Worm (Caenorhabditis elegans) whole organism, L1 larva: ENCODE measurements around the gene ugt-8.

Source experiments
- C16A3.4 ChIP-seq: fragments of 150-350 bp; optimal IDR thresholded peaks from 2 replicates; lab custom pipeline; 2014; ENCODE audit warnings: missing biosample characterization, missing genetic modification characterization
- alr-1 ChIP-seq: fragments of 200-800 bp; sonication (Bioruptor generic); optimal IDR thresholded peaks from 2 replicates; lab custom pipeline; 2018; ENCODE audit warnings: borderline replicate concordance, mild to moderate bottlenecking, missing genetic modification characterization, missing compliant biosample characterization
- aly-2 ChIP-seq: fragments of 150-350 bp; optimal IDR thresholded peaks from 2 replicates; lab custom pipeline; 2014; ENCODE audit warnings: missing biosample characterization, missing genetic modification characterization
- ama-1 ChIP-seq: fragments of 150-350 bp; optimal IDR thresholded peaks from 2 replicates; lab custom pipeline; 2014
- ceh-63 ChIP-seq: fragments of 200-800 bp; sonication (Bioruptor generic); optimal IDR thresholded peaks from 2 replicates; lab custom pipeline; 2018; ENCODE audit warnings: mild to moderate bottlenecking, missing genetic modification characterization, missing compliant biosample characterization
- ceh-90 ChIP-seq: sonication (generic microtip); optimal IDR thresholded peaks from 2 replicates; lab custom pipeline; 2016; ENCODE audit warnings: missing genetic modification characterization, missing compliant biosample characterization
- dpl-1 ChIP-seq, 3 experiments: fragments of 150-350 bp in 2 of 3; sonication (generic microtip) in 1 of 3; optimal IDR thresholded peaks; 2 replicates each; lab custom pipeline; 2014 to 2017; ENCODE audit warnings: missing biosample characterization in 3 of 3, missing genetic modification characterization in 3 of 3, missing genetic modification reagents in 3 of 3
- dsc-1 ChIP-seq: sonication (generic microtip); optimal IDR thresholded peaks from 2 replicates; lab custom pipeline; 2016; ENCODE audit warnings: mild to moderate bottlenecking, missing genetic modification characterization, missing compliant biosample characterization
- efl-1 ChIP-seq, 4 experiments: fragments of 150-350 bp; optimal IDR thresholded peaks in 3 of 4; peaks in 1 of 4; 1 replicate in 1 of 4; 2 replicates in 3 of 4; lab custom pipeline; 2014; ENCODE audit warnings: missing biosample characterization in 2 of 4, missing genetic modification characterization in 2 of 4, missing genetic modification reagents in 2 of 4
- efl-3 ChIP-seq: fragments of 200-800 bp; sonication (Bioruptor generic); optimal IDR thresholded peaks from 2 replicates; lab custom pipeline; 2018; ENCODE audit warnings: mild to moderate bottlenecking, missing genetic modification characterization, missing compliant biosample characterization
- egl-13 ChIP-seq: sonication (generic microtip); optimal IDR thresholded peaks from 2 replicates; lab custom pipeline; 2016; ENCODE audit warnings: missing genotype, missing genetic modification reagents, missing genetic modification characterization, missing compliant biosample characterization
- egl-27 ChIP-seq, 2 experiments: fragments of 150-350 bp in 1 of 2; sonication (generic microtip); optimal IDR thresholded peaks; 3 replicates each; lab custom pipeline; 2017 to 2018; ENCODE audit warnings: missing biosample characterization in 2 of 2, missing genetic modification characterization in 2 of 2, missing genetic modification reagents in 2 of 2
- fkh-8 ChIP-seq: sonication (generic microtip); optimal IDR thresholded peaks from 2 replicates; lab custom pipeline; 2016; ENCODE audit warnings: mild to moderate bottlenecking, missing genetic modification characterization, missing compliant biosample characterization
- grh-1 ChIP-seq: fragments of 200-800 bp; sonication (Bioruptor generic); IDR thresholded peaks from 2 replicates; pipeline ENCODE4 v1.3.6; 2022; ENCODE audit warnings: missing genetic modification reagents, missing genetic modification characterization, missing compliant biosample characterization
- isw-1 ChIP-seq: fragments of 200-800 bp; sonication (Bioruptor generic); IDR thresholded peaks from 2 replicates; pipeline ENCODE4 v1.3.6; 2022; ENCODE audit warnings: missing genetic modification characterization, missing compliant biosample characterization
- jun-1 ChIP-seq: fragments of 150-350 bp; optimal IDR thresholded peaks from 2 replicates; lab custom pipeline; 2014; ENCODE audit warnings: missing biosample characterization, missing genetic modification reagents, missing genetic modification characterization
- lin-13 ChIP-seq: fragments of 150-350 bp; optimal IDR thresholded peaks from 2 replicates; lab custom pipeline; 2014; ENCODE audit warnings: missing biosample characterization, missing genetic modification reagents, missing genetic modification characterization
- lin-14 ChIP-seq: fragments of 200-800 bp; sonication (Bioruptor generic); optimal IDR thresholded peaks from 2 replicates; lab custom pipeline; 2018; ENCODE audit warnings: mild to moderate bottlenecking, missing genetic modification characterization, moderate library complexity, missing compliant biosample characterization
- lin-15B ChIP-seq: fragments of 150-350 bp; sonication (generic microtip); optimal IDR thresholded peaks from 3 replicates; lab custom pipeline; 2014; ENCODE audit warnings: missing biosample characterization, missing genetic modification characterization
- lin-35 ChIP-seq, 2 experiments: fragments of 150-350 bp; optimal IDR thresholded peaks; 2 replicates each; lab custom pipeline; 2014; ENCODE audit warnings: missing biosample characterization in 2 of 2, missing genetic modification characterization in 2 of 2, missing genetic modification reagents in 2 of 2
- lir-3 ChIP-seq: sonication (generic microtip); optimal IDR thresholded peaks from 2 replicates; lab custom pipeline; 2016; ENCODE audit warnings: mild to moderate bottlenecking, missing genetic modification characterization, moderate library complexity, missing compliant biosample characterization; ENCODE audit not compliant: poor library complexity
- lsy-2 ChIP-seq, 2 experiments: fragments of 150-350 bp; optimal IDR thresholded peaks; 2 replicates each; lab custom pipeline; 2014; ENCODE audit warnings: missing biosample characterization in 2 of 2, missing genetic modification characterization in 2 of 2
- mab-9 ChIP-seq: fragments of 200-800 bp; sonication (Bioruptor generic); IDR thresholded peaks from 2 replicates; pipeline ENCODE4 v1.3.6; 2022; ENCODE audit warnings: missing genetic modification reagents, missing genetic modification characterization, missing compliant biosample characterization
- mef-2 ChIP-seq: fragments of 150-350 bp; optimal IDR thresholded peaks from 2 replicates; lab custom pipeline; 2014; ENCODE audit warnings: missing biosample characterization, missing genetic modification characterization
- mep-1 ChIP-seq: fragments of 150-350 bp; optimal IDR thresholded peaks from 2 replicates; lab custom pipeline; 2014; ENCODE audit warnings: missing biosample characterization, missing genetic modification characterization
- nhr-20 ChIP-seq: sonication (generic microtip); optimal IDR thresholded peaks from 2 replicates; lab custom pipeline; 2016; ENCODE audit warnings: mild to moderate bottlenecking, missing genetic modification characterization, missing compliant biosample characterization
- nhr-237 ChIP-seq: fragments of 150-350 bp; optimal IDR thresholded peaks from 2 replicates; lab custom pipeline; 2014; ENCODE audit warnings: missing biosample characterization, missing genetic modification characterization
- nhr-28 ChIP-seq: fragments of 150-350 bp; optimal IDR thresholded peaks from 2 replicates; lab custom pipeline; 2014; ENCODE audit warnings: missing biosample characterization, missing genetic modification characterization
- nhr-47 ChIP-seq: sonication (generic microtip); optimal IDR thresholded peaks from 2 replicates; lab custom pipeline; 2016; ENCODE audit warnings: mild to moderate bottlenecking, missing genetic modification characterization, moderate library complexity, missing compliant biosample characterization
- nhr-71 ChIP-seq: sonication (generic microtip); optimal IDR thresholded peaks from 2 replicates; lab custom pipeline; 2016; ENCODE audit warnings: mild to moderate bottlenecking, missing genetic modification characterization, moderate library complexity, missing compliant biosample characterization
- nhr-76 ChIP-seq: sonication (generic microtip); optimal IDR thresholded peaks from 2 replicates; lab custom pipeline; 2017; ENCODE audit warnings: missing biosample characterization, missing genetic modification characterization
- nhr-77 ChIP-seq: fragments of 150-350 bp; optimal IDR thresholded peaks from 2 replicates; lab custom pipeline; 2014; ENCODE audit warnings: missing biosample characterization, missing genetic modification characterization
- nhr-85 ChIP-seq: sonication (generic microtip); peaks from one replicate; lab custom pipeline; 2016; ENCODE audit warnings: missing genetic modification characterization, inconsistent platforms, missing compliant biosample characterization
- pag-3 ChIP-seq: sonication (generic microtip); optimal IDR thresholded peaks from 2 replicates; lab custom pipeline; 2017; ENCODE audit warnings: missing genetic modification characterization, mild to moderate bottlenecking, missing compliant biosample characterization, antibody characterized with exemption, borderline replicate concordance; ENCODE audit not compliant: insufficient read depth
- skn-1 ChIP-seq: fragments of 150-350 bp; optimal IDR thresholded peaks from 2 replicates; lab custom pipeline; 2014; ENCODE audit warnings: missing biosample characterization, missing genetic modification characterization
- snu-23 ChIP-seq: sonication (generic microtip); optimal IDR thresholded peaks from 2 replicates; lab custom pipeline; 2016; ENCODE audit warnings: missing genetic modification characterization, missing compliant biosample characterization
- sptf-1 ChIP-seq: fragments of 150-350 bp; optimal IDR thresholded peaks from 2 replicates; lab custom pipeline; 2014; ENCODE audit warnings: missing biosample characterization, missing genetic modification characterization
- unc-62 ChIP-seq: fragments of 150-350 bp; optimal IDR thresholded peaks from 2 replicates; lab custom pipeline; 2014; ENCODE audit warnings: missing biosample characterization, missing genetic modification reagents, missing genetic modification characterization
- unc-86 ChIP-seq: sonication (generic microtip); optimal IDR thresholded peaks from 2 replicates; lab custom pipeline; 2016; ENCODE audit warnings: missing genetic modification characterization, missing compliant biosample characterization
- unc-98 ChIP-seq: fragments of 200-800 bp; sonication (Bioruptor generic); IDR thresholded peaks from 2 replicates; pipeline ENCODE4 v1.3.6; 2022; ENCODE audit warnings: missing genetic modification characterization, missing compliant biosample characterization
- vab-15 ChIP-seq: sonication (generic microtip); optimal IDR thresholded peaks from 2 replicates; lab custom pipeline; 2017; ENCODE audit warnings: missing genotype, mild to moderate bottlenecking, missing genetic modification characterization, missing compliant biosample characterization
- zag-1 ChIP-seq: fragments of 150-350 bp; optimal IDR thresholded peaks from 2 replicates; lab custom pipeline; 2014; ENCODE audit warnings: missing biosample characterization, missing genetic modification characterization
- ztf-4 ChIP-seq: fragments of 150-350 bp; optimal IDR thresholded peaks from 2 replicates; lab custom pipeline; 2014; ENCODE audit warnings: missing biosample characterization, missing genetic modification characterization

The ugt-8 gene

DNA sequence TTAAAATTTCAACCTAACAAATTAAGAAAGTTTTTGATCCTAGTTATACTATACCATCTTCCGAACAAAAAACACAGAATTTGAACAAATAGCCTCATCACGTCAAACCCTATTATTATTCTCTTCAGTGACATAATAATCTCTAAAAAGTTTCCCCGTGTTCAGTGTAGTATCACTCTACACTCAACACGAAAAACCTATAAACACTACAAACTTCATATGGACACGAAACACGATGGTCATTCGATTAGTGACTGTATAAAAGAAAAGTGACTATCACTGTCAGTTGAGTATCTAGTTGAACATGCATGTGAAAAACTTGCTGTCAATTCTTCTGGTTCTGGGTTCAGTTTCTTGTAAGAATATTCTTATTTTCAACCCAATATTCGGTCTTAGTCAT lies at the start of gene ugt-8:
ugt-8 (plus strand) TSS at position 235 of the 400 bp plus-strand sequence.
- TF ChIP-seq lin-14 (GFP tag; lab: Kevin White, UChicago) (no peak), unc-62 (GFP tag; lab: Kevin White, UChicago) (no peak), snu-23 (GFP tag; lab: Kevin White, UChicago) (peak; percentile 12), dpl-1 (GFP tag; optimal IDR thresholded peaks at IDR 0.05; lab: Kevin White, UChicago) (no peak), efl-3 (GFP tag; lab: Kevin White, UChicago) (no peak), efl-1 (optimal IDR thresholded peaks at IDR 0.05; lab: Kevin White, UChicago) (no peak), efl-1 (GFP tag; optimal IDR thresholded peaks at IDR 0.05 in 1 of 2; lab: Kevin White, UChicago) (peak in 1 of 2 experiments; percentile 53), nhr-20 (tag; lab: Kevin White, UChicago) (peak; percentile 41), lin-15B (no peak)

DNA sequence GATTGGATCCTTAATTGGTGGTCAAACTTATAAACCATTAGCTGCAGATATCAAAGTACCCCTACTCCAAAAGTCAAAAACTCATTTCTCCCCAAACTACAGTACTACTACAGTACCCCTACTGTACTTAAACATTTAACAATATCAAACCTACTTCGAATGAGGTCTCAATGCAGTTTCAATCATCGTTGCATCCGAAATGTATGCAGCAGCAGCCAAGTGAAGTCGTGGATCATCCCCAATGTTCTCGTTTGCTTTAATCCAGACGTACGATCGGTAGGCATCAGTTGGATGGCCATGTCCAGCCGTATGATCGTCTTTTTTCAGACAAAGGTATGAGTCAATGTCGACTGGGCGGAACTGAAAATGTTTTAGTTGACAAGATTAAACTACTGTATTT lies 46.2 kb upstream of the ugt-8 start:
- no peak for TF ChIP-seq zag-1 (tag; lab: Kevin White, UChicago)
- TF ChIP-seq nhr-85 (tag; lab: Kevin White, UChicago), result no peak
- no peak for TF ChIP-seq ceh-63 (GFP tag; lab: Kevin White, UChicago)
- no peak for TF ChIP-seq skn-1 (tag; lab: Kevin White, UChicago)
- no peak for TF ChIP-seq alr-1 (tag; lab: Kevin White, UChicago)
- TF ChIP-seq unc-98, result no peak

DNA sequence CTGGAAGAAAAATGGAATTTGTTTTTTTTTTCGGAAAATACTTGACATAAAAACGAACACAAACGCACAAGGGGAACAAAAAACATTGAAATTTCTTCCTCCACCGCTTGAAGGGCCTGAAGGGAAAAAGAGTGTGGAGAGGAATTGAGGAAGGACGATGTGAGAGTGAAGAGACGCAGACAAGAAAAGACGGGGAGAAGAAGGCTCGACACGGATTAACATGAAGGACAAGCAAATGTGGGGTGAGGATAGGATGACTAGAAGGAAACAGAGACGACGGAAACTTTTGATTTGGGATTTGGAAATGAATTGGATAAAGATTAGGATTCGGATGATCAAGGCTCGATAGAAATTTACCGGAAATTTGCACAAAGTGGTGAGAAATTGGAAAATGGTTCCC lies 43.2 kb upstream of the ugt-8 start:
- TF ChIP-seq unc-86 (tag; lab: Kevin White, UChicago) (no peak), nhr-71 (tag; lab: Kevin White, UChicago) (peak; percentile 37), aly-2 (tag; lab: Kevin White, UChicago) (no peak), egl-27 (tag; optimal IDR thresholded peaks at IDR 0.05; lab: Kevin White, UChicago) (no peak), fkh-8 (tag; lab: Kevin White, UChicago) (peak; percentile 15), mef-2 (tag; lab: Kevin White, UChicago) (no peak), lin-13 (GFP tag; lab: Kevin White, UChicago) (no peak), lsy-2 (tag; optimal IDR thresholded peaks at IDR 0.05; lab: Kevin White, UChicago) (peak in 1 of 2 experiments; percentile 13), vab-15 (tag; lab: Kevin White, UChicago) (no peak), egl-13 (tag; lab: Kevin White, UChicago) (peak; percentile 22), snu-23 (GFP tag; lab: Kevin White, UChicago) (peak; percentile 18), mab-9 (no peak), lin-14 (GFP tag; lab: Kevin White, UChicago) (peak; percentile 57), dsc-1 (peak; percentile 50), efl-1 (optimal IDR thresholded peaks at IDR 0.05; lab: Kevin White, UChicago) (peak; percentile 9 to 15), efl-1 (GFP tag; optimal IDR thresholded peaks at IDR 0.05 in 1 of 2; lab: Kevin White, UChicago) (peak in 1 of 2 experiments; percentile 78), lir-3 (no peak), nhr-47 (tag; lab: Kevin White, UChicago) (peak; percentile 25), isw-1 (GFP tag; lab: Robert Waterston, UW) (no peak), jun-1 (tag; lab: Kevin White, UChicago) (no peak)

DNA sequence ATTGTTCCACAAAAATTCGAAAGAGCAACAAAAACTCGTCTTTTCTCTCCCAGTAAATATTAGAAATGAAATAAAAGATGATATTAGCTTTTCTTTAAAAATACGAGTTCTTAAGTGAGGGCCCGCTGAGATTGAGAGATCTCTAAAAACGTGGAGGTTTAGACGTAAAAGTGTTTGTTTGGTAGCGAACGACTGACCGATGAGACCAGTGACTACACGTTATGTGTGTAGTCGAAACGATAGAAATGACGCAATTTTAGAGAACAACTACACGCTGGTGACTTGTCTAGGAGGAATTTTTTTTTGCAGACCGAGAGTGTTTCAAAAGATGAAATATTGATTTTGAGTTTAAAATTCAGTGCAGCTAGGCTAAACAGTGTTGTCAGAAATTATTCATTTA lies 41.0 kb upstream of the ugt-8 start, which contains the start of gene C37H5.13:
C37H5.13 (minus strand) TSS at position 229 of the 400 bp plus-strand sequence.
- TF ChIP-seq nhr-237 (tag; lab: Kevin White, UChicago) (no peak), nhr-85 (tag; lab: Kevin White, UChicago) (peak; percentile 50), C16A3.4 (tag; lab: Kevin White, UChicago) (peak; percentile 1), lin-14 (GFP tag; lab: Kevin White, UChicago) (peak; percentile 73), snu-23 (GFP tag; lab: Kevin White, UChicago) (peak; percentile 31), pag-3 (tag; lab: Kevin White, UChicago) (no peak), ztf-4 (tag; lab: Kevin White, UChicago) (peak; percentile 18), jun-1 (tag; lab: Kevin White, UChicago) (no peak), mep-1 (tag; lab: Kevin White, UChicago) (peak; percentile 21), nhr-77 (tag; lab: Kevin White, UChicago) (peak; percentile 27), efl-1 (optimal IDR thresholded peaks at IDR 0.05; lab: Kevin White, UChicago) (no peak), efl-1 (GFP tag; optimal IDR thresholded peaks at IDR 0.05 in 1 of 2; lab: Kevin White, UChicago) (no peak), nhr-28 (tag; lab: Kevin White, UChicago) (no peak), lsy-2 (tag; optimal IDR thresholded peaks at IDR 0.05; lab: Kevin White, UChicago) (no peak), ama-1 (no peak), ceh-90 (tag; lab: Kevin White, UChicago) (no peak), nhr-71 (tag; lab: Kevin White, UChicago) (peak; percentile 49), nhr-20 (tag; lab: Kevin White, UChicago) (peak; percentile 53), grh-1 (no peak), lin-35 (GFP tag; optimal IDR thresholded peaks at IDR 0.05; lab: Kevin White, UChicago) (peak in 1 of 2 experiments; percentile 32), lin-13 (GFP tag; lab: Kevin White, UChicago) (no peak), nhr-76 (tag; lab: Kevin White, UChicago) (no peak), sptf-1 (tag; lab: Kevin White, UChicago) (no peak)
